Worm (Caenorhabditis elegans): ENCODE results near the gene T14B4.20.

T14B4.20 gene

DNA sequence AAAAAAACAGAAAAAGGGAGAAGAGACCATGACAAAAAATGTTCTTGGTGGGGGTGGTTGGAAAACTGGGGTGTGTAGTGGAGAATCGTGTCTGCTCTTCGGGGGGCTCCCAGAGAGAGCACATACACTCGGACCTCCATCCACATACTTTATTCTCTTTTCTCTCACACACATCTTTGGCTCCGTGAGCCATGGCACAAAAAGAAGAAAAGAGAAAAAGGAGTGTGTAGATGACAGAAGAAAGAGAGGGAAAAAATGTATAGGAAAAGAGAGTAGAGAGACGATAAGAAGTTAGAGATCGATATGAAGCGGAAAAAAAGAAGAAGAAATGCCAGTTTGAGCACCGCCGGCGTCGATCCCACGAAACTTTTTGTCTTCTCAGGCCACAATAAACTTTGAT lies 7.7 kb upstream of the T14B4.20 start:
- TF ChIP-seq hmg-1.2 (GFP tag; IDR thresholded peaks at IDR 0.05) (0 out of 2 replicates have a peak, but pooled peaks have one; percentile 17), zfh-2 (GFP tag; conservative IDR thresholded peaks at IDR 0.05) (peak; percentile 26; the same call in 1 of the 2 replicates), ceh-79 (tag; optimal IDR thresholded peaks at IDR 0.05) (no peak)

DNA sequence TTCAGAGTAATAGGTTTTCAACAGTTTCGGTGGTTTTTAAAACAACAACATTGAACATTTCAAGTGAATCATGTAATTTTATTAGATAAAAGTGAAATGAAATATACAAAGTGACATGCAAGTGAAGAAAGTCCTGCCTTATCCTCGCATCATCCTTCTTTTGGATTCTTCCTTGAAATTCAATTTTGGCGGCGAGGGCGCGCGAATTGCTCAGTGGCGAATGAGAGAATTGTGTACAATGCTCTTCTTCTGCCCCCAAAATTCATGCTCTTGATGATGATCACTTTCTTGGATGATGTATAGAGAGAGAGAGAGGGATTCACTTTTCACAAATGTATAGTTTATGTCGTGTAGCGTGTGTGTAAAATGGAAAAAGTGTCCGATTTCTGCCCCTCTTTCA lies 7.0 kb upstream of the T14B4.20 start:
- TF ChIP-seq lin-40 (tag; optimal IDR thresholded peaks at IDR 0.05) (no peak), akir-1 (GFP tag; optimal IDR thresholded peaks at IDR 0.05) (no peak), die-1 (tag; optimal IDR thresholded peaks at IDR 0.05) (no peak), F23B12.7 (tag; optimal IDR thresholded peaks at IDR 0.05; ENCODE audit: insufficient read depth) (no peak), xnd-1 (tag; optimal IDR thresholded peaks at IDR 0.05) (no peak), dpff-1 (tag; optimal IDR thresholded peaks at IDR 0.05) (no peak), F57A8.1 (GFP tag; optimal IDR thresholded peaks at IDR 0.05) (no peak)

DNA sequence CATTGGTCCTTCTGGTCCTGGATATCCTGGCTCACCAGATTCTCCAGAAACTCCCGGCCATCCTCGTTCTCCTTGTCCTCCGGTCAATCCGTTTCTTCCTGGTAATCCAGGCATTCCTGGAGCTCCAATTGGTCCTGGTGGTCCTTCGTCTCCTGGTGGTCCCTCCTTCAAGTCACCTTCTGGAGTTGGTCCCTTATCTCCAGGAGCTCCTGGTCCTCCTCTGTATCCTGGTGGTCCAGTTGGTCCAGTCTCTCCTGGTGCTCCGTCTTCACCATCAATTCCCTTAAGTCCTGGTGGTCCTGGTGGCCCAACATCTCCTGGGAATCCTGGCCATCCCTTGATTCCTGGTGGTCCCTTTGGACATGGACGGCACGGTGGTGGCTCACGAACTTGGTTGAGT lies 6.1 kb upstream of the T14B4.20 start:
- TF ChIP-seq zfh-2 (GFP tag; conservative IDR thresholded peaks at IDR 0.05) (peak; percentile 74), dox-1 (GFP tag; IDR thresholded peaks at IDR 0.05) (0 out of 2 replicates have a peak, but pooled peaks have one; percentile 23), F49E8.2 (tag; optimal IDR thresholded peaks at IDR 0.05; ENCODE audit: insufficient read depth) (no peak), nhr-179 (tag; optimal IDR thresholded peaks at IDR 0.05) (no peak)

DNA sequence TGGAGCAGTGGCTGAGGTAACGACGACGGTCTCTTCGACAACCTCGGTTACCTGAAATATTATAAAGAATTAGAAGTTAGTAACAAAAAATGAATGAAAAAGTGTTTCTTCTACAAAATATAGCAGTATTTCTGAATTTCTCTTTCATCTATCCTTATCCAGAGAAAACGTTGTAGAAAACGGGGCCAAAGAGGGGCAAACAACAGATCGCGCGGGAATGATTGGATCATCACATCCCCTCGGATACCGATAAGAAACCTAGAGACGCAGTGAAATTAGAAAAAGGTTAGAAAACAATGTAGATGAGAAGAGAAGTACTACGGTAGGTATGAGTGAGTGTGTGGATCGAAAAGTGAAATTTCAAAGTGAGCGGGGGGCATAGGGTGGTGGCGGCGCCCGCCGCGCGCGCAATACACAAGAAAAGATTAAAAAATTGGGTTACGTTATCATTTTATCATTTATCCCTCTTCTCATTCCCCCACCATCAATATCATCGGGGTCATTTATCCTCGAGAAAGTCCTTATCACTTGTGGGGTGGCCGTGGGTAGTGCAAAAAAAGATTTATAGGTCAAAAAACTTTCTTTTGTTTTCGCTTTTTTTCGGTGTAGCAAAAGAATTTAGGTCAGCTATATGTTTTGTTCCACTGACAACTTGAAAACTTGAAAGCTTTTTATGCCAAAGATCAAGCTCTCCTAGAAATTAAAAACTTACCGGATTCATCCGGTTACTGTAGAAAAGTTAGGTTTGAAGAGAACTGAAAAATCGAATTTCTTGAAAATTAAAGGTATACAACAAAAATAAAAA lies 4.3 kb upstream of the T14B4.20 start, which contains the start of the genes dpy-10 and T14B4.19:
Gene dpy-10 (minus strand): TSS at position 51 of the 805 bp plus-strand sequence.
Gene T14B4.19 (minus strand): TSS at position 755 of the 805 bp plus-strand sequence.
- TF ChIP-seq hmg-20 (GFP tag; IDR thresholded peaks at IDR 0.05) (no peak), F22D6.2 (tag; optimal IDR thresholded peaks at IDR 0.05) (no peak), Y53G8AR.9 (GFP tag; conservative IDR thresholded peaks at IDR 0.05) (no peak), T07F8.4 (tag; optimal IDR thresholded peaks at IDR 0.05) (no peak), gei-17 (GFP tag; optimal IDR thresholded peaks at IDR 0.05) (no peak), let-607 (tag; optimal IDR thresholded peaks at IDR 0.05) (no peak), nfya-1 (tag; optimal IDR thresholded peaks at IDR 0.05; ENCODE audit: borderline replicate concordance, insufficient read depth) (no peak), tbp1 (GFP tag; optimal IDR thresholded peaks at IDR 0.05) (no peak), lsy-27 (tag; optimal IDR thresholded peaks at IDR 0.05; ENCODE audit: borderline replicate concordance, insufficient read depth) (no peak), sdz-38 (tag; optimal IDR thresholded peaks at IDR 0.05) (no peak), T26A5.8 (tag; optimal IDR thresholded peaks at IDR 0.05) (no peak), hsf-1 (GFP tag; IDR thresholded peaks at IDR 0.05) (no peak), mxl-1 (tag; optimal IDR thresholded peaks at IDR 0.05) (no peak)

DNA sequence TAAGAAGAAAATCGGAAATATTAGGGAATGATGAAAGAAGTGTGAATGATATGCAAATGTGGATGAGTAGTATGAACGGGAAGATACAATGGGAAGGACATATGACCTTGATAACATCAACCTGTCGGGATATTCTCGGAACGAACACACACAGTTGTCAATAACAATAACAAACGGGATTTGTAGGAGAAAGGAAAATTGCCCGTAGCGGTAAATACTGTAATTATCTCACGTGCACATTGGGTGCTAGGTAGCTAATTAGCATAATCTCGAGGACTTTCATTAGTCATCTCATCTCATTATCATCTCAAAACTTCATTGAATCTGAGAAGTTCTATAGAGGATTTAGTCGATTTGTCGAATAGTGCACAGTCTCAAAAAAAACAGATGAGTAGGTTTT lies 3.7 kb upstream of the T14B4.20 start:
- TF ChIP-seq cebp-2 (GFP tag; IDR thresholded peaks at IDR 0.05) (no peak), F22D6.2 (tag; optimal IDR thresholded peaks at IDR 0.05) (no peak), ceh-40 (GFP tag; IDR thresholded peaks at IDR 0.05) (no peak), B0261.1 (tag; optimal IDR thresholded peaks at IDR 0.05) (no peak), K11D2.4 (GFP tag; IDR thresholded peaks at IDR 0.05) (no peak), F33H1.4 (GFP tag; IDR thresholded peaks at IDR 0.05) (no peak)
